Worm (Caenorhabditis elegans): ENCODE measurements around the gene dpff-1.

The dpff-1 gene

DNA sequence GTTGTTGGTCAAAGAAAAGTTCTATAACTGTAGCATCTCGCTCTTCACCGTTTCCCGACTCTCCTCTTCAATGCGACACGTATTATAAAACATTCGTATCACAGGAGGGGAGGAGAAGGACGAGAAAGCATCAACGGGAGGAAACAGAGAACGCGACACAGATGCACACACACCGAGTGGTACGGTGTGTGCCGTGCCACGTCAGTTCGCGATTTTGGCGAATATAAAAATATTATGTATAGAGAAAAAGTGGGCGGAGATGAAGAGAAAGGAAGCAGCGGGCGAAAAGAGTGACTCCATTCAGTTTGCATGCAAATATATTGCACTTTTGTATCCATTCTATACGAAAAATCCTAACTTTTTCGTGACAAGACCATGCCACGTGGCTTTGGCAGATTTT, 8.6 kb upstream of the dpff-1 start:
- no peak for TF ChIP-seq ztf-16 (tag; optimal IDR thresholded peaks at IDR 0.05)
- TF ChIP-seq nfya-1 (tag; optimal IDR thresholded peaks at IDR 0.05) = peak; percentile 55
- peak; percentile 5 for TF ChIP-seq elt-2 (tag; optimal IDR thresholded peaks at IDR 0.05)

- TF ChIP-seq ceh-45 (GFP tag; IDR thresholded peaks at IDR 0.05) (no peak), K09A11.1 (tag; optimal IDR thresholded peaks at IDR 0.05; ENCODE audit: insufficient read depth) (no peak), unc-55 (GFP tag; optimal IDR thresholded peaks at IDR 0.05) (no peak), ceh-34 (tag; optimal IDR thresholded peaks at IDR 0.05) (no peak), ceh-2 (tag; optimal IDR thresholded peaks at IDR 0.05) (no peak), ets-4 (tag; optimal IDR thresholded peaks at IDR 0.05) (no peak)
These were observed 2.3 kb upstream of the dpff-1 start, which contains the start of gene C28H8.3 for ce11 chrIII:5908408-5908807. Gene C28H8.3 (plus strand): TSS chrIII:5908700.

ce11 chrIII:5906749-5907148, 603 bp upstream of the dpff-1 start, which contains the start of gene erd-2.2:
Gene erd-2.2 (plus strand): TSS chrIII:5907049.
- TF ChIP-seq sdc-2 (tag; optimal IDR thresholded peaks at IDR 0.05) (no peak), syd-9 (tag; optimal IDR thresholded peaks at IDR 0.05) (no peak), gmeb-2 (tag; optimal IDR thresholded peaks at IDR 0.05) (no peak), T23F11.4 (GFP tag; optimal IDR thresholded peaks at IDR 0.05) (no peak)

ce11 chrIII:5902558-5902957, 3.6 kb downstream of the dpff-1 start:
- no peak for TF ChIP-seq lim-6 (tag; optimal IDR thresholded peaks at IDR 0.05)
- TF ChIP-seq ceh-24 (tag; optimal IDR thresholded peaks at IDR 0.05) = no peak
- TF ChIP-seq unc-3 (GFP tag; conservative IDR thresholded peaks at IDR 0.05) = no peak
- no peak for TF ChIP-seq unc-3 (tag; optimal IDR thresholded peaks at IDR 0.05)
- peak; percentile 80 for TF ChIP-seq unc-42 (tag; optimal IDR thresholded peaks at IDR 0.05)

ce11 chrIII:5900709-5901108, 5.4 kb downstream of the dpff-1 start:
- TF ChIP-seq unc-55 (GFP tag; optimal IDR thresholded peaks at IDR 0.05) (peak; percentile 8), hlh-30 (tag; optimal IDR thresholded peaks at IDR 0.05; ENCODE audit: insufficient read depth) (peak; percentile 39), nhr-11 (tag; optimal IDR thresholded peaks at IDR 0.05) (no peak)

DNA sequence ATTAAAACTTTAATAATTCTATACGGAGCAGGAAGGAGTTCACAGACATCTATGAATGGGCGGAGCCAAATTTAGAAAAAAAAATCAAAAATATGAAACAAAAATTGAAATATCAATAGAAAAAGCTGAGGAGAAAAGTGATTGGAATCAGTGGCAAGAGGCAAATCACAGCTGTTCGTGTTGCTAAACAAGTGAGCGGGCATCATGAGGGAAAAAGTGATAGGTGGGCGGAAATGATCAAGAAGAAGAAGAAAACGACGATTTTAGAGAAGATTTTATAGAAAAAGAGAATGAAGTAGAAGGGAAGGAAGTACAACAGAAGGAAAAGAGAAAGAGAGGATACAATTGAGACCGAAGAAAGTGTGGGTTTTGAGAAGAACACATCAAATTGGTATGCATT, 7.5 kb downstream of the dpff-1 start:
- TF ChIP-seq ama-1 (optimal IDR thresholded peaks at IDR 0.05) = no peak
- peak; percentile 27 for TF ChIP-seq ceh-18 (tag; optimal IDR thresholded peaks at IDR 0.05)

- no peak for TF ChIP-seq pha-4 (tag; optimal IDR thresholded peaks at IDR 0.05)
- no peak for TF ChIP-seq ceh-2 (tag; optimal IDR thresholded peaks at IDR 0.05)
- no peak for TF ChIP-seq nfya-1 (tag; optimal IDR thresholded peaks at IDR 0.05)
- TF ChIP-seq odd-2 (tag; optimal IDR thresholded peaks at IDR 0.05) = no peak
- no peak for TF ChIP-seq pat-9 (tag; optimal IDR thresholded peaks at IDR 0.05)
- no peak for TF ChIP-seq ceh-18 (tag; optimal IDR thresholded peaks at IDR 0.05)
- TF ChIP-seq nhr-11 (tag; optimal IDR thresholded peaks at IDR 0.05) = no peak
- no peak for TF ChIP-seq nhr-232 (tag; optimal IDR thresholded peaks at IDR 0.05)
- TF ChIP-seq ztf-16 (tag; optimal IDR thresholded peaks at IDR 0.05) = no peak
- TF ChIP-seq syd-9 (tag; optimal IDR thresholded peaks at IDR 0.05) = no peak
- TF ChIP-seq ceh-34 (tag; optimal IDR thresholded peaks at IDR 0.05) = no peak
- no peak for TF ChIP-seq madf-2 (tag; optimal IDR thresholded peaks at IDR 0.05)
- no peak for TF ChIP-seq dve-1 (tag; optimal IDR thresholded peaks at IDR 0.05)
These were observed 8.7 kb downstream of the dpff-1 start for ce11 chrIII:5897468-5897867.

DNA sequence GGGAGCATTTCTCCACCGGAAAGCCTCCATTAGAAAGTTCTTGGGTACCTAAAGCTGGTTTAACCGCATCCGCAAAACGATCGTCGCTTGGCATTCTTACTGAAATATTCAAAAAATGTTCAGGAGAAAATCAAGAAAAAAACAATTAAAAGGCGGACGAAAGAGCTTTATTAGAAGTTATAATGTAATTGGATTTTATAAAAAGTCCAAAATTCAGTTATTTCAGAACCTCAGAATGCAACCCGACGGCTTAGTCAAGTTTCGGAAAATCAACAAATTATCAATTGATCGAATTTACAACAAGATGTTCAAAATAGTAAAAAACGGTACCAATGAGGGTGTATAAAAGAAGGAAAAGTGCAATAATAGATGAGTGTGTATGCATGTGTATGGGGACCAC, 10.2 kb downstream of the dpff-1 start, which contains the start of gene pxl-1:
Gene pxl-1, minus strand, starts transcription at position 101 of the 400 bp plus-strand sequence.
- no peak for TF ChIP-seq unc-86 (tag; optimal IDR thresholded peaks at IDR 0.05)
- no peak for TF ChIP-seq unc-55 (GFP tag; optimal IDR thresholded peaks at IDR 0.05)
- no peak for TF ChIP-seq zip-5 (tag; optimal IDR thresholded peaks at IDR 0.05)
- TF ChIP-seq fkh-6 (tag; optimal IDR thresholded peaks at IDR 0.05) = no peak
- no peak for TF ChIP-seq mec-3 (tag; optimal IDR thresholded peaks at IDR 0.05; ENCODE audit: borderline replicate concordance)
- TF ChIP-seq che-1 (tag; optimal IDR thresholded peaks at IDR 0.05) = no peak
- no peak for TF ChIP-seq K09A11.1 (tag; optimal IDR thresholded peaks at IDR 0.05; ENCODE audit: insufficient read depth)
- TF ChIP-seq ceh-31 (tag; optimal IDR thresholded peaks at IDR 0.05) = no peak
- TF ChIP-seq T23F11.4 (GFP tag; optimal IDR thresholded peaks at IDR 0.05) = no peak
- TF ChIP-seq dmd-4 (tag; optimal IDR thresholded peaks at IDR 0.05; ENCODE audit: borderline replicate concordance) = no peak
- TF ChIP-seq nfya-1 (tag; optimal IDR thresholded peaks at IDR 0.05) = no peak
